Fruit fly (Drosophila melanogaster) whole organism, embryonic: ENCODE measurements around the gene Dap160.

Source experiments
- CG12391 ChIP-seq: fragments of 200-800 bp; sonication (Bioruptor generic); optimal IDR thresholded peaks from 3 replicates; lab custom pipeline; 2018; ENCODE audit warnings: missing biosample characterization, mild to moderate bottlenecking, missing genetic modification characterization, moderate library complexity
- CG32767 ChIP-seq: fragments of 200-800 bp; sonication (Bioruptor generic); IDR thresholded peaks from 2 replicates; pipeline ENCODE4 v1.3.6; 2022; ENCODE audit warnings: missing biosample characterization, missing genetic modification characterization
- CG4707 ChIP-seq: fragments of 200-800 bp; sonication (Bioruptor generic); optimal IDR thresholded peaks from 2 replicates; lab custom pipeline; 2018; ENCODE audit warnings: missing biosample characterization, mild to moderate bottlenecking, missing genetic modification characterization, moderate library complexity
- CG6683 ChIP-seq: fragments of 200-800 bp; sonication (Bioruptor generic); optimal IDR thresholded peaks from 2 replicates; lab custom pipeline; 2017; ENCODE audit warnings: missing biosample characterization, mild to moderate bottlenecking, missing genetic modification characterization, missing genetic modification reagents
- CG7786 ChIP-seq: fragments of 200-800 bp; sonication (Bioruptor generic); optimal IDR thresholded peaks from 2 replicates; lab custom pipeline; 2016; ENCODE audit warnings: missing biosample characterization, missing genetic modification characterization
- Drgx ChIP-seq: fragments of 200-800 bp; sonication (Bioruptor generic); IDR thresholded peaks from 2 replicates; pipeline ENCODE4 v1.3.6; 2022; ENCODE audit warnings: missing biosample characterization, missing genetic modification characterization
- Jarid2 ChIP-seq: fragments of 200-800 bp; sonication (Bioruptor generic); optimal IDR thresholded peaks from 3 replicates; lab custom pipeline; 2017; ENCODE audit warnings: mild to moderate bottlenecking, missing biosample characterization, missing genetic modification reagents, missing genetic modification characterization
- knrl ChIP-seq: fragments of 200-800 bp; sonication (Bioruptor generic); IDR thresholded peaks from 3 replicates; pipeline ENCODE4 v1.3.6; 2022; ENCODE audit warnings: missing biosample characterization, missing genetic modification characterization; ENCODE audit not compliant: partially characterized antibody
- org-1 ChIP-seq: fragments of 200-800 bp; sonication (Bioruptor generic); optimal IDR thresholded peaks from 2 replicates; lab custom pipeline; 2017; ENCODE audit warnings: missing biosample characterization, missing genetic modification characterization

DNA sequence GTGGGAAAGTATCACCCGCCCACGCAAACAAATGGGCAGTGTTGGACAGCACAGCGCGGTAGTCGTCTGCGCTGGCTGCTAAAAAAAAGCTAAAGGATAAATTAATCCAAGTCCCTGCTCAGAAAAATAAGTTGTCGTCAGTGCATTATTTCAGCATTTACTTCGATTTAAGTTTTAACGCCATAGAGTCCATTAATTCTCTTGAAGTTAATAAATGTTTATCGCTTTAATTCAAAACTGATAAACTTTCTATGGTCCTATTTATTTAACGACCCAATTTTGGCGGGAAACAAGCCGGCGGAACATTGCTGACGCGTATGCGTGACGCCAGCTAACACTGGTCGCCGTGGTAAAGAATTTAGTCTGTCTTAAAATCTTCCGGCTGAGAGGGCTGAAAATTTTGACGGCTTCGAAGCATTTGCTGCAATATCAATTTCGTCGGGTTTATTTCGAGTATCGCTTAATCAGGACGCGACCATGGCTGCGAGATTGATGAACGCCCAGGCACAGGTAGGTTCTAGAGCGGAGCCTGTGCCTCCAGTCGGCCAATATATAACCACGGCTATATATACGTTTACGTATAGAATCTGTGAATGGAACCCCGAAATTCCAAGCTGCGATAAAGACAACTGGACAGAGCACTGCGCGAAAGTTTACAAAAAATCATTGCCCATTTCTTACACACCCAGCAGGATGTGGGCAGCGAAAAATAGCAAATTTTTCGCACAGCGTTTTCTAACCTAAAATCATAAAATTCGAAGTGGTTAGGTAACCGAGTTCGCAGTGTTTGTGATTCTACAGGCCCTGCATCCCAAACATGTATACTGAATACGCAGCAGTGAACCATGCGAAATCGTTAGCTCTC is 26.4 kb upstream of the Dap160 start, which contains the start of the genes mAcon1, CG43345 and CG43346:
- TF ChIP-seq knrl: peak; percentile 24; the same call in 1 of the 3 replicates
- peak; percentile 47; the same call in 1 of the 2 replicates for TF ChIP-seq CG32767
- TF ChIP-seq CG7786 (GFP tag; lab: Kevin White, UChicago): peak; percentile 90
- TF ChIP-seq org-1 (GFP tag; lab: Kevin White, UChicago): peak; percentile 62
- TF ChIP-seq Drgx (GFP tag; lab: Robert Waterston, UW): peak; percentile 47; the same call in 1 of the 2 replicates
- TF ChIP-seq CG6683 (GFP tag; lab: Kevin White, UChicago): peak; percentile 67
- TF ChIP-seq CG12391 (tag; lab: Kevin White, UChicago): peak; percentile 82
- TF ChIP-seq Jarid2 (GFP tag; lab: Kevin White, UChicago): no peak
- no peak for TF ChIP-seq CG4707 (GFP tag; lab: Kevin White, UChicago)
